Worm (Caenorhabditis elegans): Measurements from ENCODE around the gene C18D11.3.
"Not testable (repeated sequence)": the region's sequence is repeated elsewhere in the genome, so short reads cannot be mapped to it uniquely, and the experiment has no call there.

DNA sequence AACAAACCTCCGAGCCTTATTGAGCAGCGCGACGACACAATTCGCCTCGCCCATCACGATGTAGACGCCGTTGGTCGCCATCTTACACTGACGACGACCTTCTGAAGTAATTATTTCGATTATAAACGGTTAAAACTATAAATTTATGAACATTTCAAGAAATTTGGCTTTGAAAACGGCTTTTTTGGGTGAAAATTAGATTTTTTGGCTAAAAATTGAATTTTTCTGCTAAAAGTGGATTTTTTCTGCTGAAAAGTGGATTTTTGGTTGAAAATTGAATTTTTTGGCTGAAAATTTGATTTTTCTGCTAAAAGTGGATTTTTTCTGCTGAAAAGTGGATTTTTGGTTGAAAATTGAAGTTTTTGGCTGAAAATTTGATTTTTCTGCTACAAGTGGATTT, 49.7 kb upstream of the C18D11.3 start, which contains the start of gene gbf-1:
- not testable (repeated sequence) for TF ChIP-seq lsy-2 (tag; optimal IDR thresholded peaks at IDR 0.05); lin-13 (GFP tag; optimal IDR thresholded peaks at IDR 0.05); nhr-71 (tag; optimal IDR thresholded peaks at IDR 0.05); ama-1 (optimal IDR thresholded peaks at IDR 0.05); nhr-76 (tag; optimal IDR thresholded peaks at IDR 0.05); sptf-1 (tag; optimal IDR thresholded peaks at IDR 0.05); egl-13 (tag; optimal IDR thresholded peaks at IDR 0.05); nhr-28 (tag; optimal IDR thresholded peaks at IDR 0.05); nhr-12 (tag; optimal IDR thresholded peaks at IDR 0.05); hlh-17 (GFP tag; optimal IDR thresholded peaks at IDR 0.05; ENCODE audit: borderline replicate concordance)
